Fruit fly (Drosophila melanogaster): ENCODE measurements around the gene sgg.

dm6 chrX:2663416-2663815 is 29.7 kb downstream of the sgg start:
- no peak for TF ChIP-seq CG8478 (optimal IDR thresholded peaks at IDR 0.05)
- TF ChIP-seq CTCF (optimal IDR thresholded peaks at IDR 0.05), result no peak

All from S2 (cell line).